Worm (Caenorhabditis elegans): ENCODE results near the gene exo-1.

exo-1 gene

ce11 chrIII:13402934-13403333 is 20.4 kb upstream of the exo-1 start, which contains the start of gene mig-18:
mig-18 (plus strand) TSS chrIII:13403234.
- no peak for TF ChIP-seq hnd-1 (tag; optimal IDR thresholded peaks at IDR 0.05)
- TF ChIP-seq ceh-13 (GFP tag; optimal IDR thresholded peaks at IDR 0.05), result no peak
- no peak for TF ChIP-seq tbx-11 (GFP tag; IDR thresholded peaks at IDR 0.05)
- TF ChIP-seq tra-4 (tag; optimal IDR thresholded peaks at IDR 0.05), result no peak
- TF ChIP-seq hmbx-1 (tag; optimal IDR thresholded peaks at IDR 0.05), result no peak
- no peak for TF ChIP-seq flt-1 (GFP tag; IDR thresholded peaks at IDR 0.05)
- no peak for TF ChIP-seq ets-7 (tag; optimal IDR thresholded peaks at IDR 0.05)
- no peak for TF ChIP-seq tbx-37 (GFP tag; conservative IDR thresholded peaks at IDR 0.05)

- TF ChIP-seq flt-1 (GFP tag; IDR thresholded peaks at IDR 0.05) (no peak), ama-1 (optimal IDR thresholded peaks at IDR 0.05) (no peak), sea-1 (GFP tag; conservative IDR thresholded peaks at IDR 0.05) (no peak), ets-7 (tag; optimal IDR thresholded peaks at IDR 0.05) (no peak), hmg-4 (GFP tag; optimal IDR thresholded peaks at IDR 0.05) (no peak), ceh-36 (tag; optimal IDR thresholded peaks at IDR 0.05) (no peak), tbx-11 (GFP tag; IDR thresholded peaks at IDR 0.05) (no peak), scrt-1 (GFP tag; IDR thresholded peaks at IDR 0.05) (no peak), hnd-1 (tag; optimal IDR thresholded peaks at IDR 0.05) (no peak), ceh-13 (GFP tag; optimal IDR thresholded peaks at IDR 0.05) (no peak), aly-1 (tag; optimal IDR thresholded peaks at IDR 0.05) (no peak), B0310.2 (tag; optimal IDR thresholded peaks at IDR 0.05) (no peak)
These were observed 18.9 kb upstream of the exo-1 start, which contains the start of gene ttr-52 for ce11 chrIII:13404418-13404817. ttr-52 (plus strand) TSS chrIII:13404718.

- TF ChIP-seq sea-1 (GFP tag; conservative IDR thresholded peaks at IDR 0.05) (no peak), pes-1 (GFP tag; IDR thresholded peaks at IDR 0.05) (no peak)
These were observed 17.8 kb upstream of the exo-1 start, which contains the start of gene nas-1 for ce11 chrIII:13405504-13405903. nas-1 (plus strand) TSS chrIII:13405804.

- no peak for TF ChIP-seq flt-1 (GFP tag; IDR thresholded peaks at IDR 0.05)
- TF ChIP-seq hmbx-1 (tag; optimal IDR thresholded peaks at IDR 0.05), result no peak
- no peak for TF ChIP-seq F13C5.2 (tag; optimal IDR thresholded peaks at IDR 0.05)
- TF ChIP-seq tbx-37 (GFP tag; conservative IDR thresholded peaks at IDR 0.05), result no peak
- TF ChIP-seq ama-1 (optimal IDR thresholded peaks at IDR 0.05), result no peak
- no peak for TF ChIP-seq B0310.2 (tag; optimal IDR thresholded peaks at IDR 0.05)
- no peak for TF ChIP-seq sea-1 (GFP tag; conservative IDR thresholded peaks at IDR 0.05)
These were observed 13.8 kb upstream of the exo-1 start, which contains the start of gene myo-6 for ce11 chrIII:13409498-13409897. myo-6 (plus strand) TSS chrIII:13409798.

ce11 chrIII:13411202-13411601 is 12.1 kb upstream of the exo-1 start:
- no peak for TF ChIP-seq ceh-36 (tag; optimal IDR thresholded peaks at IDR 0.05)
- no peak for TF ChIP-seq B0310.2 (tag; optimal IDR thresholded peaks at IDR 0.05)
- no peak for TF ChIP-seq flt-1 (GFP tag; IDR thresholded peaks at IDR 0.05)
- TF ChIP-seq aly-1 (tag; optimal IDR thresholded peaks at IDR 0.05), result no peak
- no peak for TF ChIP-seq ama-1 (optimal IDR thresholded peaks at IDR 0.05)
- TF ChIP-seq tbx-37 (GFP tag; conservative IDR thresholded peaks at IDR 0.05), result no peak
- no peak for TF ChIP-seq hnd-1 (tag; optimal IDR thresholded peaks at IDR 0.05)
- TF ChIP-seq ceh-13 (GFP tag; optimal IDR thresholded peaks at IDR 0.05), result no peak
- TF ChIP-seq F13C5.2 (tag; optimal IDR thresholded peaks at IDR 0.05), result no peak
- no peak for TF ChIP-seq hmg-4 (GFP tag; optimal IDR thresholded peaks at IDR 0.05)
- TF ChIP-seq scrt-1 (GFP tag; IDR thresholded peaks at IDR 0.05), result no peak
- TF ChIP-seq ets-7 (tag; optimal IDR thresholded peaks at IDR 0.05), result no peak

- no peak for TF ChIP-seq scrt-1 (GFP tag; IDR thresholded peaks at IDR 0.05)
- TF ChIP-seq ets-7 (tag; optimal IDR thresholded peaks at IDR 0.05), result no peak
- TF ChIP-seq tbx-37 (GFP tag; conservative IDR thresholded peaks at IDR 0.05), result no peak
- no peak for TF ChIP-seq F13C5.2 (tag; optimal IDR thresholded peaks at IDR 0.05)
- TF ChIP-seq aly-1 (tag; optimal IDR thresholded peaks at IDR 0.05), result no peak
- no peak for TF ChIP-seq flt-1 (GFP tag; IDR thresholded peaks at IDR 0.05)
- no peak for TF ChIP-seq pes-1 (GFP tag; IDR thresholded peaks at IDR 0.05)
- TF ChIP-seq sea-1 (GFP tag; conservative IDR thresholded peaks at IDR 0.05), result no peak
- no peak for TF ChIP-seq tbx-11 (GFP tag; IDR thresholded peaks at IDR 0.05)
- TF ChIP-seq B0310.2 (tag; optimal IDR thresholded peaks at IDR 0.05), result no peak
- no peak for TF ChIP-seq ama-1 (optimal IDR thresholded peaks at IDR 0.05)
These were observed 4.3 kb upstream of the exo-1 start for ce11 chrIII:13418975-13419374.

- TF ChIP-seq tbx-11 (GFP tag; IDR thresholded peaks at IDR 0.05), result no peak
- TF ChIP-seq tra-4 (tag; optimal IDR thresholded peaks at IDR 0.05), result no peak
- no peak for TF ChIP-seq sea-1 (GFP tag; conservative IDR thresholded peaks at IDR 0.05)
- TF ChIP-seq F13C5.2 (tag; optimal IDR thresholded peaks at IDR 0.05), result no peak
- no peak for TF ChIP-seq hnd-1 (tag; optimal IDR thresholded peaks at IDR 0.05)
- no peak for TF ChIP-seq tbx-37 (GFP tag; conservative IDR thresholded peaks at IDR 0.05)
- no peak for TF ChIP-seq hmg-4 (GFP tag; optimal IDR thresholded peaks at IDR 0.05)
- TF ChIP-seq ceh-36 (tag; optimal IDR thresholded peaks at IDR 0.05), result no peak
- TF ChIP-seq ets-7 (tag; optimal IDR thresholded peaks at IDR 0.05), result no peak
- no peak for TF ChIP-seq aly-1 (tag; optimal IDR thresholded peaks at IDR 0.05)
- TF ChIP-seq B0310.2 (tag; optimal IDR thresholded peaks at IDR 0.05), result no peak
- no peak for TF ChIP-seq pes-1 (GFP tag; IDR thresholded peaks at IDR 0.05)
These were observed 2.7 kb downstream of the exo-1 start, which contains the start of gene cope-1 for ce11 chrIII:13426036-13426435. cope-1 (plus strand) TSS chrIII:13426264.

- TF ChIP-seq B0310.2 (tag; optimal IDR thresholded peaks at IDR 0.05), result no peak
- TF ChIP-seq tra-4 (tag; optimal IDR thresholded peaks at IDR 0.05), result no peak
- TF ChIP-seq aly-1 (tag; optimal IDR thresholded peaks at IDR 0.05), result no peak
- no peak for TF ChIP-seq ets-7 (tag; optimal IDR thresholded peaks at IDR 0.05)
- TF ChIP-seq hmg-4 (GFP tag; optimal IDR thresholded peaks at IDR 0.05), result no peak
- TF ChIP-seq flt-1 (GFP tag; IDR thresholded peaks at IDR 0.05), result no peak
- TF ChIP-seq ceh-36 (tag; optimal IDR thresholded peaks at IDR 0.05), result no peak
These were observed 4.5 kb downstream of the exo-1 start for ce11 chrIII:13427817-13428216.

All from whole organism, early embryonic.